Worm (Caenorhabditis elegans) whole organism, early embryonic: ENCODE data around the gene F08A7.1.

ENCODE experiments used
- F13C5.2 ChIP-seq: sonication (generic microtip); optimal IDR thresholded peaks from 2 replicates; lab custom pipeline; 2017; ENCODE audit warnings: mild to moderate bottlenecking, missing genetic modification characterization, inconsistent platforms, missing compliant biosample characterization
- ama-1 ChIP-seq: fragments of 150-350 bp; optimal IDR thresholded peaks from 2 replicates; lab custom pipeline; 2014
- ceh-36 ChIP-seq: sonication (generic microtip); optimal IDR thresholded peaks from 2 replicates; lab custom pipeline; 2016; ENCODE audit warnings: missing genetic modification characterization, inconsistent platforms, missing compliant biosample characterization
- ets-7 ChIP-seq: sonication (generic microtip); optimal IDR thresholded peaks from 2 replicates; lab custom pipeline; 2016; ENCODE audit warnings: missing genotype, missing genetic modification characterization, missing compliant biosample characterization
- flt-1 ChIP-seq: fragments of 200-800 bp; sonication (Bioruptor generic); IDR thresholded peaks from 2 replicates; pipeline ENCODE4 v1.3.6; 2022; ENCODE audit warnings: missing genetic modification characterization, missing compliant biosample characterization
- hmbx-1 ChIP-seq: sonication (generic microtip); optimal IDR thresholded peaks from 2 replicates; lab custom pipeline; 2016; ENCODE audit warnings: mild to moderate bottlenecking, missing genetic modification characterization, missing compliant biosample characterization
- hmg-4 ChIP-seq: fragments of 200-800 bp; sonication (Bioruptor generic); optimal IDR thresholded peaks from 2 replicates; lab custom pipeline; 2018; ENCODE audit warnings: mild to moderate bottlenecking, missing genetic modification characterization, missing compliant biosample characterization
- sea-1 ChIP-seq: fragments of 200-800 bp; sonication (Bioruptor generic); conservative IDR thresholded peaks from 2 replicates; pipeline ENCODE4 v1.3.6; 2022; ENCODE audit warnings: missing genetic modification characterization, missing compliant biosample characterization
- tbx-37 ChIP-seq: fragments of 200-800 bp; sonication (Bioruptor generic); conservative IDR thresholded peaks from 2 replicates; pipeline ENCODE4 v1.3.6; 2022; ENCODE audit warnings: missing genetic modification reagents, missing genetic modification characterization, missing compliant biosample characterization

- TF ChIP-seq hmbx-1 (tag; lab: Kevin White, UChicago) (no peak), ceh-36 (no peak), flt-1 (GFP tag; lab: Robert Waterston, UW) (no peak), F13C5.2 (tag; lab: Kevin White, UChicago) (no peak), ama-1 (lab: Kevin White, UChicago) (no peak), ets-7 (tag; lab: Kevin White, UChicago) (no peak), sea-1 (GFP tag; lab: Robert Waterston, UW) (no peak), hmg-4 (GFP tag; lab: Kevin White, UChicago) (no peak), tbx-37 (GFP tag; lab: Robert Waterston, UW) (no peak)
These were observed 853 bp downstream of the F08A7.1 start for ce11 chrIV:17441260-17441659.
